Worm (Caenorhabditis elegans): ENCODE measurements around the gene nhr-11.
A peak's percentile ranks its signal among the peaks of the same experiment; 100 is the strongest.

Gene nhr-11

DNA sequence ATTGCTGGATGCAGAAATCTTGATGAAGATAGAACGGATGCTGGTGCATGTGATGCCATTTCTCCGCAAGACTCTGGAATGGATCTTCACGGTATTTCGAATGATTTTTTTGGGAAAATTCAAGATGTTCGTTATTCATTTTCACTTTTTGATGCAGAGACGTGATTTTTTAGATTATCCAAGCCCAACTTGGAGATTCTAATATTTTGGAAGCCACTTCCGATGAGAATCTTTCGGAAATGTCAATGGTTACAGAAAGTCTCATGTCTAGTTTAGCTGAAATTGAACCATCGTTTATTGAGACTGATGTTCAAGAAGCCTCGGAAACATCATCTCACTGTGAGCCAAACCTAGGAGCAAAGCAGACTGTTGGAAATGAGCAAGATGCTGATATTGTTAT, 31.0 kb downstream of the nhr-11 start:
- TF ChIP-seq nhr-11 (tag; optimal IDR thresholded peaks at IDR 0.05) (no peak), nhr-25 (tag; optimal IDR thresholded peaks at IDR 0.05) (no peak), mdl-1 (tag; optimal IDR thresholded peaks at IDR 0.05) (no peak), fos-1 (tag; optimal IDR thresholded peaks at IDR 0.05) (no peak), lin-13 (GFP tag; optimal IDR thresholded peaks at IDR 0.05) (no peak), ztf-4 (tag; optimal IDR thresholded peaks at IDR 0.05) (no peak), Y55F3AM.14 (GFP tag; optimal IDR thresholded peaks at IDR 0.05) (no peak)

DNA sequence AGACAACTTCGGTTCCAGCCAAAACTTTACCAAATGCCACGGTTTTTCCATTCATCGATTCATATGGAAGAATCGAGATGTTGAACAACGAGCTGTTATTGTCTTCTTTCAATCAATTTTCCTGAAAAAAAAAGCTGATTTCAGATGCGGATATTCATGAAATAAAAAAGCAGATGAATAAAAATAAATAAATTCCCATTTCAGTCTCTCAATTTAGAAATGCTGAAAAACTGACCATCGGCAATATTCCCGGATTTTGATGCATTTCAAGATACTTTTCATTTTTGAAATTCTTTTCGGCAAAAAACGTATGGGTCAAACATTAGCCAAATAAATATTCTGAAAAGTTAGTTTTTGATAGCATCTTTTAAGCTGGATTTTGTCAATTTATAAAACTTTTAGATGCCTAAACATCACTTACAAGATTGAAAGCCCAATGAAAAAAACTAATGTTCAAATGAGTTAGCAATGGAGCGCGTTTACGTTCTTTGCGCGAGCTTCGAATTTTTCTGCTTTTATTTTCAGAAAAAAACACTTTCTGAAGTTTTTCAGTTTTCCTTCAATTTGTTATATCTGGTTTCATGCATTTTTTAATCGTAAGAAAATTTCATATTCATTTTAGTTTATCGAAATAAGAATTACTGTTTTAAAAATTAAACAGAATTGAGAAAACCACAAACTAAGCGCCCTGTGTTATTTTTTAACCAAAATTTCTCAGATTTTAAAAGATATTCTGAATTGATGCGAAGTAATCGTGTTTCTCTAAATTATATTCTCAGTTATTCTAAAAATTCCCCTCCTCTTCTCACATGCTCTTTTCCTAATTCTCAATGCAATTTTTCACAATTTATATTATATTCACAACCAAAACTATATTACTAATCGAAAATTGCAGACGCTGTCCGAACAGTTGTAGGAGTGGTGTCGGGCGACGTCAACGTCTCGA, 34.5 kb downstream of the nhr-11 start, which contains the start of the genes C01F6.14 and fem-3:
C01F6.14 (minus strand) TSS at position 51 of the 946 bp plus-strand sequence.
fem-3 (plus strand) TSS at position 896 of the 946 bp plus-strand sequence.
- TF ChIP-seq unc-55 (GFP tag; optimal IDR thresholded peaks at IDR 0.05): peak; percentile 39
- TF ChIP-seq ztf-4 (tag; optimal IDR thresholded peaks at IDR 0.05): no peak
- TF ChIP-seq crh-2 (tag; optimal IDR thresholded peaks at IDR 0.05): peak; percentile 15
- peak; percentile 43 for TF ChIP-seq C34F6.9 (tag; optimal IDR thresholded peaks at IDR 0.05)
- no peak for TF ChIP-seq sma-3 (GFP tag; optimal IDR thresholded peaks at IDR 0.05)
- TF ChIP-seq zag-1 (tag; optimal IDR thresholded peaks at IDR 0.05): no peak
- no peak for TF ChIP-seq lin-39 (tag; optimal IDR thresholded peaks at IDR 0.05)
- peak in 1 of 2 experiments; percentile 40 for TF ChIP-seq lsy-2 (tag; optimal IDR thresholded peaks at IDR 0.05)
- no peak for TF ChIP-seq R02D3.7 (tag; optimal IDR thresholded peaks at IDR 0.05)
- TF ChIP-seq nhr-23 (tag; optimal IDR thresholded peaks at IDR 0.05): no peak
- no peak for TF ChIP-seq nhr-11 (tag; optimal IDR thresholded peaks at IDR 0.05)

DNA sequence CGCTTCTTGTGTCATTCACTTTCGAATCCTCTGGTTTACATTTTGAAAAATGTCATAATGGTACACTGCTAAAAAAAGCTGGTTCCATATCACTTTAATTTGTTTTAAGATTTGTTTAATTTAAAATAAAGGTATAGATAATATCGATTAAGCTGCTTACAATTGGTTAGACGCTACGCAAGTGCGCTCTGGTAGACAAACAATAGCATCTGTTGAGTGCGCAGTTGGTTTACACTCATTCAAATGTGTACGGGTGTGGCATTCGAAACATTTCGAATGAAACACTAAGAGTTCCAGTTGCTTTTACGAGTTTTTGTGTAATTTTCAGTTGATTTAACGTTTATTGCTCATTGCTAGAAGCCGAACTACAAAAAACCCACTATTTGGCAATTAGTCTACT, 37.7 kb downstream of the nhr-11 start:
- peak; percentile 58 for TF ChIP-seq unc-55 (GFP tag; optimal IDR thresholded peaks at IDR 0.05)
- TF ChIP-seq gmeb-1 (tag; optimal IDR thresholded peaks at IDR 0.05): no peak
- TF ChIP-seq nhr-25 (tag; optimal IDR thresholded peaks at IDR 0.05): no peak
- TF ChIP-seq C34F6.9 (tag; optimal IDR thresholded peaks at IDR 0.05): peak; percentile 85
- TF ChIP-seq nhr-21 (tag; optimal IDR thresholded peaks at IDR 0.05): no peak
- peak; percentile 7 for TF ChIP-seq crh-2 (tag; optimal IDR thresholded peaks at IDR 0.05)
- TF ChIP-seq snpc-4 (tag; optimal IDR thresholded peaks at IDR 0.05): no peak
- TF ChIP-seq lin-39 (tag; optimal IDR thresholded peaks at IDR 0.05): no peak
- TF ChIP-seq blmp-1 (tag; optimal IDR thresholded peaks at IDR 0.05; ENCODE audit: insufficient read depth): no peak
- TF ChIP-seq ztf-4 (tag; optimal IDR thresholded peaks at IDR 0.05): no peak
- no peak for TF ChIP-seq skn-1 (tag; optimal IDR thresholded peaks at IDR 0.05)
- no peak for TF ChIP-seq peb-1 (tag; optimal IDR thresholded peaks at IDR 0.05)
- no peak for TF ChIP-seq dmd-4 (tag; optimal IDR thresholded peaks at IDR 0.05)
- peak in 1 of 2 experiments; percentile 70 for TF ChIP-seq lsy-2 (tag; optimal IDR thresholded peaks at IDR 0.05)
- no peak for TF ChIP-seq sma-9 (GFP tag; optimal IDR thresholded peaks at IDR 0.05)
- TF ChIP-seq sma-9 (tag; optimal IDR thresholded peaks at IDR 0.05): no peak
- TF ChIP-seq fos-1 (tag; optimal IDR thresholded peaks at IDR 0.05): peak; percentile 23
- TF ChIP-seq lin-11 (tag; optimal IDR thresholded peaks at IDR 0.05): no peak
- TF ChIP-seq ceh-82 (tag; optimal IDR thresholded peaks at IDR 0.05): no peak
- no peak for TF ChIP-seq nhr-12 (tag; optimal IDR thresholded peaks at IDR 0.05)
- no peak for TF ChIP-seq aly-2 (tag; optimal IDR thresholded peaks at IDR 0.05)
- TF ChIP-seq nhr-129 (tag; optimal IDR thresholded peaks at IDR 0.05): peak; percentile 65
- TF ChIP-seq ZK546.5 (tag; optimal IDR thresholded peaks at IDR 0.05): no peak
- TF ChIP-seq mab-5 (tag; optimal IDR thresholded peaks at IDR 0.05): no peak

DNA sequence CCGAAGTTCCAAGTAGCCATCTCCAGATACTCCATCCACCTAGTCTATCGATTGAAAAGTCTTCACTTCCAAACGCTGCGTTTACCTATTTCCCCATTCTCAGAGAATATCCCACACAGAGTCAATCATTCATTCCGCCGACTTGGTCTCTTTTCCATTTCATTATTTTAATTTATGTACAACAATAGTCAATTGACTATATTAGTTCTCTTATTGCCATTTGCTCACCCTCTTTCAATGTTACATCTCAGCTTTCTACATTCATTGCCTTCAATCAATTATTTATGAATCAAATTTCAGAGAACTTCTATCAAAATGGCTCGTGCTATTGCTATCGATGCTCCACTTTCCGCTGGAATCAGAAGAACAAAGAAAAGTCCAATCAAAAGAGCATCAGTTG, 38.8 kb downstream of the nhr-11 start, which contains the start of gene aly-1:
aly-1 (plus strand) TSS at position 301 of the 400 bp plus-strand sequence.
- TF ChIP-seq skn-1 (tag; optimal IDR thresholded peaks at IDR 0.05): no peak
- TF ChIP-seq unc-55 (GFP tag; optimal IDR thresholded peaks at IDR 0.05): no peak
- no peak for TF ChIP-seq ceh-82 (tag; optimal IDR thresholded peaks at IDR 0.05)
- TF ChIP-seq ZK546.5 (tag; optimal IDR thresholded peaks at IDR 0.05): no peak
- TF ChIP-seq nhr-129 (tag; optimal IDR thresholded peaks at IDR 0.05): no peak
- no peak for TF ChIP-seq sma-9 (GFP tag; optimal IDR thresholded peaks at IDR 0.05)
- TF ChIP-seq sma-9 (tag; optimal IDR thresholded peaks at IDR 0.05): no peak
- TF ChIP-seq nhr-21 (tag; optimal IDR thresholded peaks at IDR 0.05): no peak
- TF ChIP-seq dmd-4 (tag; optimal IDR thresholded peaks at IDR 0.05): no peak
- TF ChIP-seq nhr-6 (tag; optimal IDR thresholded peaks at IDR 0.05): no peak
- TF ChIP-seq elt-3 (tag; optimal IDR thresholded peaks at IDR 0.05): no peak
- TF ChIP-seq blmp-1 (tag; optimal IDR thresholded peaks at IDR 0.05; ENCODE audit: insufficient read depth): no peak
- no peak for TF ChIP-seq ztf-1 (GFP tag; conservative IDR thresholded peaks at IDR 0.05)
- TF ChIP-seq nhr-77 (tag; optimal IDR thresholded peaks at IDR 0.05): no peak
- TF ChIP-seq lin-11 (tag; optimal IDR thresholded peaks at IDR 0.05): no peak
- TF ChIP-seq elt-1 (tag; optimal IDR thresholded peaks at IDR 0.05): no peak
- no peak for TF ChIP-seq mab-5 (tag; optimal IDR thresholded peaks at IDR 0.05)
- TF ChIP-seq R02D3.7 (tag; optimal IDR thresholded peaks at IDR 0.05): no peak
- TF ChIP-seq nhr-237 (tag; optimal IDR thresholded peaks at IDR 0.05): no peak
- no peak for TF ChIP-seq nhr-11 (tag; optimal IDR thresholded peaks at IDR 0.05)
- TF ChIP-seq C34F6.9 (tag; optimal IDR thresholded peaks at IDR 0.05): no peak
